Fruit fly (Drosophila melanogaster) whole organism, embryonic: Measurements from ENCODE around the gene sau.

Source experiments
- Awh ChIP-seq: fragments of 200-800 bp; sonication (Bioruptor generic); IDR thresholded peaks from 2 replicates; pipeline ENCODE4, ENCODE4 v1.3.6; 2022; ENCODE audit warnings: missing biosample characterization, missing genetic modification characterization
- CG11398 ChIP-seq: fragments of 200-800 bp; sonication (Bioruptor generic); optimal IDR thresholded peaks from 2 replicates; lab custom pipeline; 2016; ENCODE audit warnings: missing biosample characterization, missing genetic modification characterization
- CG8944 ChIP-seq: fragments of 200-800 bp; sonication (Bioruptor generic); optimal IDR thresholded peaks from 3 replicates; lab custom pipeline; 2016; ENCODE audit warnings: missing biosample characterization, missing genetic modification characterization
- H15 ChIP-seq: fragments of 200-800 bp; sonication (Bioruptor generic); IDR thresholded peaks from 3 replicates; pipeline ENCODE4 v1.3.6; 2022; ENCODE audit warnings: missing biosample characterization, missing genetic modification characterization
- ham ChIP-seq: fragments of 200-800 bp; sonication (Bioruptor generic); IDR thresholded peaks from 2 replicates; pipeline ENCODE4 v1.3.6; 2022; ENCODE audit warnings: missing biosample characterization, missing genetic modification characterization
- pzg ChIP-seq: fragments of 200-800 bp; sonication (Bioruptor generic); optimal IDR thresholded peaks from 3 replicates; lab custom pipeline; 2018; ENCODE audit warnings: missing biosample characterization, mild to moderate bottlenecking, missing genetic modification characterization, moderate library complexity

- TF ChIP-seq ham (no peak), CG11398 (no peak), H15 (GFP tag; lab: Robert Waterston, UW) (no peak), pzg (GFP tag; lab: Kevin White, UChicago) (no peak), Awh (GFP tag; lab: Robert Waterston, UW) (no peak), CG8944 (GFP tag; lab: Kevin White, UChicago) (no peak)
Measured at dm6 chr2L:2194305-2194828, 31.8 kb upstream of the sau start.
